Fruit fly (Drosophila melanogaster): ENCODE results near the gene CG2116.

- TF ChIP-seq CG8478 (optimal IDR thresholded peaks at IDR 0.05) = no peak
- TF ChIP-seq CTCF (optimal IDR thresholded peaks at IDR 0.05) = no peak
Observed at dm6 chrX:8158942-8159472, 29.4 kb downstream of the CG2116 start.

All from S2 (cell line).